Fruit fly (Drosophila melanogaster): Measurements from ENCODE around the gene CG3842.
"Not testable (repeated sequence)": the region's sequence is repeated elsewhere in the genome, so short reads cannot be mapped to it uniquely, and the experiment has no call there.

The CG3842 gene

DNA sequence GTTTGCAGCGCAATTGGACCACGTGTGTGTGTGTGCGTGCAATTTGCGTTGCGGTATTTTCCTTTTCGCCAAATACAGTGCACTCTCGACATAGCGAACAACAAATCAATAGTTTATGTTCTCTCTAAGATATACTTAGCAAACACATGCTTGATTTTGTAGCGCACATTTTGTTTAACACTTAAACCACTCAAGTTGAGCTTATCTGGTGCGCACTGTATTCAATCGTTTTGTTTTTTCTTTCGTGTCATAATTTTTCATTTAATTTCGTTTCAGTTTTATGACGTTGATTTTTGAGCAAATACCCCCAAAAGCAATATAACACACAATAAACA lies 28.8 kb downstream of the CG3842 start:
- peak; percentile 97 for TF ChIP-seq bab1 (GFP tag; optimal IDR thresholded peaks at IDR 0.05)
- TF ChIP-seq tj (GFP tag; optimal IDR thresholded peaks at IDR 0.05): peak; percentile 78
- TF ChIP-seq ovo (GFP tag; optimal IDR thresholded peaks at IDR 0.05): peak; percentile 71
- TF ChIP-seq CG14711 (tag; optimal IDR thresholded peaks at IDR 0.05): peak; percentile 93
- TF ChIP-seq CG11617 (GFP tag; optimal IDR thresholded peaks at IDR 0.05): peak; percentile 94
- TF ChIP-seq pad (GFP tag; optimal IDR thresholded peaks at IDR 0.05): peak; percentile 87
- peak; percentile 95 for TF ChIP-seq CG12768 (GFP tag; optimal IDR thresholded peaks at IDR 0.05)
- TF ChIP-seq CG7101 (tag; optimal IDR thresholded peaks at IDR 0.05): peak; percentile 98
- TF ChIP-seq CG5204 (GFP tag; optimal IDR thresholded peaks at IDR 0.05): peak; percentile 90
- TF ChIP-seq kay (GFP tag; ENCODE audit: borderline replicate concordance): peak; percentile 4
- peak; percentile 89 for TF ChIP-seq toe (GFP tag; optimal IDR thresholded peaks at IDR 0.05)
- TF ChIP-seq Clk (GFP tag; optimal IDR thresholded peaks at IDR 0.05): peak; percentile 82
- TF ChIP-seq cnc (optimal IDR thresholded peaks at IDR 0.05): no peak
- TF ChIP-seq Crg-1 (GFP tag; optimal IDR thresholded peaks at IDR 0.05): peak; percentile 93
- TF ChIP-seq CG7045 (GFP tag; optimal IDR thresholded peaks at IDR 0.05): peak; percentile 93
- TF ChIP-seq CG33017 (tag; optimal IDR thresholded peaks at IDR 0.05): peak; percentile 92
- TF ChIP-seq CG1620 (GFP tag; optimal IDR thresholded peaks at IDR 0.05): peak; percentile 94
- TF ChIP-seq cic (GFP tag; optimal IDR thresholded peaks at IDR 0.05): peak; percentile 89
- TF ChIP-seq Hr96 (GFP tag; optimal IDR thresholded peaks at IDR 0.05): peak; percentile 93
- TF ChIP-seq Mnt (GFP tag; optimal IDR thresholded peaks at IDR 0.05): peak; percentile 95

DNA sequence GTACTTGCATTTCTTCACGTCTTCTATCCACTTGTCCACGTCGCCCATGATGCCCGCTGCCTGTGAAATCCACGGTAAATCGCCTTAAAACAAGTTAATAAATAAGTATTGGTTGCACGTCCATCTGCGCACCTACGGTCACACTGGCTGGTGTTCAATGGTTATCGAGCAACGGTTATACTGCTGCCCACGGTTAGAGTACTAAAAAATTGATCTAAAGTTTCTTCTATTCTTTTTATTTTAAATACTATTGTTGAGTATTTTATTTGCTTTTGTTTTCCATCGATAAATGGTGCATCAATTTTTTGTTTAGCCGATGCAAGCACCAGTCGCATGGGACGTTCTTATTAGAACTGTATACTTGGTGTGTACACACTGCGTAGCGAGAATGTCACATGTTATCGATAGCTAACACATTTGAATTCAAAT lies 35.2 kb downstream of the CG3842 start, which contains the start of gene PpV:
TSS of gene PpV (minus strand) at position 147 of the 429 bp plus-strand sequence.
- no peak for TF ChIP-seq Hr96 (GFP tag; optimal IDR thresholded peaks at IDR 0.05)
- no peak for TF ChIP-seq cnc (optimal IDR thresholded peaks at IDR 0.05)
- no peak for TF ChIP-seq Crg-1 (GFP tag; optimal IDR thresholded peaks at IDR 0.05)
- TF ChIP-seq pad (GFP tag; optimal IDR thresholded peaks at IDR 0.05): no peak
- no peak for TF ChIP-seq CG7045 (GFP tag; optimal IDR thresholded peaks at IDR 0.05)
- TF ChIP-seq bab1 (GFP tag; optimal IDR thresholded peaks at IDR 0.05): peak; percentile 34
- peak; percentile 26 for TF ChIP-seq CG7101 (tag; optimal IDR thresholded peaks at IDR 0.05)
- TF ChIP-seq toe (GFP tag; optimal IDR thresholded peaks at IDR 0.05): no peak
- no peak for TF ChIP-seq Clk (GFP tag; optimal IDR thresholded peaks at IDR 0.05)
- no peak for TF ChIP-seq CG33017 (tag; optimal IDR thresholded peaks at IDR 0.05)
- no peak for TF ChIP-seq CG11617 (GFP tag; optimal IDR thresholded peaks at IDR 0.05)
- TF ChIP-seq CG14711 (tag; optimal IDR thresholded peaks at IDR 0.05): peak; percentile 54
- peak; percentile 31 for TF ChIP-seq CG1620 (GFP tag; optimal IDR thresholded peaks at IDR 0.05)
- TF ChIP-seq CG12768 (GFP tag; optimal IDR thresholded peaks at IDR 0.05): no peak
- TF ChIP-seq CG5204 (GFP tag; optimal IDR thresholded peaks at IDR 0.05): no peak
- no peak for TF ChIP-seq tj (GFP tag; optimal IDR thresholded peaks at IDR 0.05)
- TF ChIP-seq kay (GFP tag; ENCODE audit: borderline replicate concordance): no peak
- no peak for TF ChIP-seq ovo (GFP tag; optimal IDR thresholded peaks at IDR 0.05)
- TF ChIP-seq cic (GFP tag; optimal IDR thresholded peaks at IDR 0.05): no peak
- peak; percentile 26 for TF ChIP-seq Mnt (GFP tag; optimal IDR thresholded peaks at IDR 0.05)

dm6 chrX:6375636-6376035 lies 38.1 kb downstream of the CG3842 start:
- TF ChIP-seq CG12768 (GFP tag; optimal IDR thresholded peaks at IDR 0.05): no peak
- no peak for TF ChIP-seq kay (GFP tag; ENCODE audit: borderline replicate concordance)
- TF ChIP-seq toe (GFP tag; optimal IDR thresholded peaks at IDR 0.05): no peak
- TF ChIP-seq CG7101 (tag; optimal IDR thresholded peaks at IDR 0.05): no peak
- no peak for TF ChIP-seq CG11617 (GFP tag; optimal IDR thresholded peaks at IDR 0.05)
- TF ChIP-seq pad (GFP tag; optimal IDR thresholded peaks at IDR 0.05): no peak
- no peak for TF ChIP-seq CG5204 (GFP tag; optimal IDR thresholded peaks at IDR 0.05)
- no peak for TF ChIP-seq cic (GFP tag; optimal IDR thresholded peaks at IDR 0.05)
- no peak for TF ChIP-seq tj (GFP tag; optimal IDR thresholded peaks at IDR 0.05)

DNA sequence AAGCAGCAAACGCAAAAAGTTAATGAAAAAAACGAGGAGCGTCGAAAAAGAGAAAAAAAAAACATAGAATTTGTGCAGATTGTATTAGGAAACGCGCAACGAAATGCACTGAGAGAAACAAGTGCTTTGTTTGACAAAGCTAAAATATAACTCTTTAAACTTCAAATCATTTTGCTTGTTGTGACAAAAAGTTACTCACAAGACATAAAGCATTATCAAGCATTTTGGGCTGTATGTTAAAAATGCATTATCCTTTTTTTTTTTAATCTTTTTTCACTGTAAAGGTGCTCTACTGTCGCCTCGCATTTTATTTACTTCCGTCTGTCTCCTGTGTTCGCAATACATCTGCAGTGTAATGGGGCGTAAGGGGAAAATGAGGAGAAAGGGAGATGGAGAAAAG lies 39.2 kb downstream of the CG3842 start:
- no peak for TF ChIP-seq cic (GFP tag; optimal IDR thresholded peaks at IDR 0.05)
- TF ChIP-seq CG12768 (GFP tag; optimal IDR thresholded peaks at IDR 0.05): no peak
- no peak for TF ChIP-seq bab1 (GFP tag; optimal IDR thresholded peaks at IDR 0.05)
- no peak for TF ChIP-seq CG5204 (GFP tag; optimal IDR thresholded peaks at IDR 0.05)
- TF ChIP-seq CG11617 (GFP tag; optimal IDR thresholded peaks at IDR 0.05): no peak
- no peak for TF ChIP-seq Mnt (GFP tag; optimal IDR thresholded peaks at IDR 0.05)
- no peak for TF ChIP-seq tj (GFP tag; optimal IDR thresholded peaks at IDR 0.05)
- no peak for TF ChIP-seq cnc (optimal IDR thresholded peaks at IDR 0.05)
- TF ChIP-seq CG33017 (tag; optimal IDR thresholded peaks at IDR 0.05): no peak
- no peak for TF ChIP-seq Clk (GFP tag; optimal IDR thresholded peaks at IDR 0.05)
- TF ChIP-seq CG14711 (tag; optimal IDR thresholded peaks at IDR 0.05): no peak
- no peak for TF ChIP-seq CG7045 (GFP tag; optimal IDR thresholded peaks at IDR 0.05)
- no peak for TF ChIP-seq Crg-1 (GFP tag; optimal IDR thresholded peaks at IDR 0.05)

DNA sequence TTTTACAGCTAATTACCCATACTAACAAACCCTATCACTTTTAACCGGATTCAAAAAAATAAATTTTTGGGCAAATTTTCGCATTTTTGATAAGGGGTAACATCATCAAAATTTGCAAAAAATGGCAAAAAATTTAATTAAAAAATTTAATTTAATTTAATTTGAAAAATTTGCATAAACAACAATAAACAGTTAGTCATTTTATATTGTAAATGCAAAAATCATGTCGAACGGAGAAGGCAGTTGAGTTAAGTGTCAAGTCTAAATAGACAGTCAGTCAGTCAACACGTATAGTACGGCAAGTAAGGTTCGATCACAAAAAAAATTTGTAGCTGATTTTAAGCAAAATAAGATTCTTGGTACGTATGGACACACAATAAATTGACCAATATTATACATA lies 46.4 kb downstream of the CG3842 start, which contains the start of gene CG33664:
TSS of gene CG33664 (plus strand) at position 301 of the 400 bp plus-strand sequence.
- TF ChIP-seq kay (GFP tag; ENCODE audit: borderline replicate concordance); tj (GFP tag; optimal IDR thresholded peaks at IDR 0.05); CG7101 (tag; optimal IDR thresholded peaks at IDR 0.05): not testable (repeated sequence)
